Fruit fly (Drosophila melanogaster): Measurements from ENCODE around the gene CG7600.

- TF ChIP-seq CG8478 (optimal IDR thresholded peaks at IDR 0.05) = no peak
- TF ChIP-seq CTCF (optimal IDR thresholded peaks at IDR 0.05) = no peak
Measured at dm6 chr3L:11201051-11201450, 9.5 kb upstream of the CG7600 start, which contains the start of gene nkt.
